Worm (Caenorhabditis elegans) whole organism, L4 larva: ENCODE data around the gene B0252.8.

ENCODE experiments used
- F10B5.3 ChIP-seq: sonication (generic microtip); optimal IDR thresholded peaks from 2 replicates; lab custom pipeline; 2016; ENCODE audit warnings: mild to moderate bottlenecking, missing genetic modification characterization, missing compliant biosample characterization
- F37D6.2 ChIP-seq: sonication (generic microtip); optimal IDR thresholded peaks from 2 replicates; lab custom pipeline; 2016; ENCODE audit warnings: mild to moderate bottlenecking, missing genetic modification characterization, missing compliant biosample characterization
- F49E8.2 ChIP-seq: sonication (generic microtip); optimal IDR thresholded peaks from 2 replicates; lab custom pipeline; 2016; ENCODE audit warnings: missing compliant biosample characterization, mild to moderate bottlenecking, missing genetic modification characterization, borderline replicate concordance
- R02D3.7 ChIP-seq: fragments of 150-350 bp; sonication (generic microtip); optimal IDR thresholded peaks from 3 replicates; lab custom pipeline; 2014; ENCODE audit warnings: missing biosample characterization, missing genetic modification characterization
- Y105C5A.15 ChIP-seq: fragments of 200-800 bp; sonication (Bioruptor generic); IDR thresholded peaks from 2 replicates; pipeline ENCODE4 v1.3.6; 2022; ENCODE audit warnings: missing genetic modification characterization, missing compliant biosample characterization
- Y48G9A.11 ChIP-seq: fragments of 200-800 bp; sonication (Bioruptor generic); IDR thresholded peaks from 2 replicates; pipeline ENCODE4 v1.3.6; 2022; ENCODE audit warnings: missing genetic modification reagents, missing genetic modification characterization, missing compliant biosample characterization
- aha-1 ChIP-seq: fragments of 150-350 bp; peaks from one replicate; lab custom pipeline; 2014; ENCODE audit warnings: missing biosample characterization, missing genetic modification characterization
- aly-2 ChIP-seq: sonication (generic microtip); optimal IDR thresholded peaks from 2 replicates; lab custom pipeline; 2018; ENCODE audit warnings: missing biosample characterization, missing genetic modification characterization
- arid-1 ChIP-seq: fragments of 200-800 bp; sonication (Bioruptor generic); conservative IDR thresholded peaks from 2 replicates; pipeline ENCODE4 v1.3.6; 2022; ENCODE audit warnings: missing genetic modification reagents, missing genetic modification characterization, missing compliant biosample characterization
- attf-4 ChIP-seq: sonication (generic microtip); optimal IDR thresholded peaks from 3 replicates; lab custom pipeline; 2017; ENCODE audit warnings: missing biosample characterization, missing genetic modification characterization
- ceh-20 ChIP-seq: fragments of 200-800 bp; sonication (Bioruptor generic); IDR thresholded peaks from 2 replicates; pipeline ENCODE4 v1.3.6; 2022; ENCODE audit warnings: missing genetic modification reagents, missing genetic modification characterization, missing compliant biosample characterization
- ceh-28 ChIP-seq: fragments of 150-350 bp; optimal IDR thresholded peaks from 2 replicates; lab custom pipeline; 2014; ENCODE audit warnings: missing biosample characterization, missing genetic modification reagents, missing genetic modification characterization
- ceh-44 ChIP-seq: fragments of 200-800 bp; sonication (Bioruptor generic); IDR thresholded peaks from 2 replicates; pipeline ENCODE4 v1.3.6; 2022; ENCODE audit warnings: missing genetic modification reagents, missing genetic modification characterization, missing compliant biosample characterization
- ceh-62 ChIP-seq: sonication (generic microtip); optimal IDR thresholded peaks from 2 replicates; lab custom pipeline; 2017; ENCODE audit warnings: missing biosample characterization, missing genetic modification characterization
- daf-16 ChIP-seq, 3 experiments: sonication (generic microtip); optimal IDR thresholded peaks; 2 replicates each; lab custom pipeline; 2016 to 2017; ENCODE audit warnings: missing genetic modification characterization in 3 of 3, missing genetic modification reagents in 3 of 3, mild to moderate bottlenecking in 2 of 3, missing compliant biosample characterization in 2 of 3, missing biosample characterization in 1 of 3, moderate library complexity in 1 of 3
- dmd-8 ChIP-seq: fragments of 200-800 bp; sonication (Bioruptor generic); IDR thresholded peaks from 2 replicates; pipeline ENCODE4 v1.3.6; 2022; ENCODE audit warnings: missing genetic modification characterization, missing compliant biosample characterization
- dmd-9 ChIP-seq: fragments of 200-800 bp; sonication (Bioruptor generic); IDR thresholded peaks from 2 replicates; pipeline ENCODE4 v1.3.6; 2022; ENCODE audit warnings: missing genetic modification reagents, missing genetic modification characterization, missing compliant biosample characterization
- egl-27 ChIP-seq: sonication (generic microtip); optimal IDR thresholded peaks from 3 replicates; lab custom pipeline; 2017; ENCODE audit warnings: missing biosample characterization, missing genetic modification reagents, missing genetic modification characterization
- fkh-10 ChIP-seq: fragments of 150-350 bp; optimal IDR thresholded peaks from 2 replicates; lab custom pipeline; 2014; ENCODE audit warnings: missing biosample characterization, missing genetic modification reagents, missing genetic modification characterization
- fos-1 ChIP-seq: fragments of 150-350 bp; optimal IDR thresholded peaks from 2 replicates; lab custom pipeline; 2014; ENCODE audit warnings: missing biosample characterization, missing genetic modification characterization
- gei-8 ChIP-seq: fragments of 200-800 bp; sonication (Bioruptor generic); optimal IDR thresholded peaks from 2 replicates; lab custom pipeline; 2018; ENCODE audit warnings: mild to moderate bottlenecking, missing genetic modification characterization, missing compliant biosample characterization
- lin-15B ChIP-seq: fragments of 150-350 bp; sonication (generic microtip); optimal IDR thresholded peaks from 3 replicates; lab custom pipeline; 2014; ENCODE audit warnings: missing biosample characterization, missing genetic modification characterization
- lin-39 ChIP-seq: fragments of 150-350 bp; optimal IDR thresholded peaks from 2 replicates; lab custom pipeline; 2014; ENCODE audit warnings: missing biosample characterization, missing genetic modification reagents, missing genetic modification characterization
- lir-3 ChIP-seq: sonication (generic microtip); optimal IDR thresholded peaks from 2 replicates; lab custom pipeline; 2016; ENCODE audit warnings: mild to moderate bottlenecking, missing genetic modification characterization, missing compliant biosample characterization
- mdl-1 ChIP-seq, 2 experiments: fragments of 150-350 bp in 1 of 2; sonication (generic microtip) in 1 of 2; optimal IDR thresholded peaks; 2 replicates each; lab custom pipeline; 2014 to 2017; ENCODE audit warnings: missing biosample characterization in 2 of 2, missing genetic modification characterization in 2 of 2
- mep-1 ChIP-seq: fragments of 150-350 bp; sonication (generic microtip); optimal IDR thresholded peaks from 3 replicates; lab custom pipeline; 2014; ENCODE audit warnings: missing biosample characterization, missing genetic modification characterization
- mxl-3 ChIP-seq: fragments of 200-800 bp; sonication (Bioruptor generic); optimal IDR thresholded peaks from 2 replicates; lab custom pipeline; 2018; ENCODE audit warnings: mild to moderate bottlenecking, missing genetic modification characterization, missing compliant biosample characterization
- nhr-10 ChIP-seq: fragments of 150-350 bp; optimal IDR thresholded peaks from 2 replicates; lab custom pipeline; 2014; ENCODE audit warnings: missing biosample characterization, missing genetic modification characterization
- nhr-102 ChIP-seq: sonication (generic microtip); optimal IDR thresholded peaks from 2 replicates; lab custom pipeline; 2016; ENCODE audit warnings: mild to moderate bottlenecking, missing genetic modification characterization, moderate library complexity, missing compliant biosample characterization
- nhr-237 ChIP-seq: sonication (generic microtip); optimal IDR thresholded peaks from 2 replicates; lab custom pipeline; 2017; ENCODE audit warnings: missing biosample characterization, missing genetic modification characterization
- nhr-42 ChIP-seq: fragments of 200-800 bp; sonication (Bioruptor generic); IDR thresholded peaks from 2 replicates; pipeline ENCODE4 v1.3.6; 2022; ENCODE audit warnings: missing genetic modification characterization, missing compliant biosample characterization
- nhr-48 ChIP-seq: sonication (generic microtip); optimal IDR thresholded peaks from 2 replicates; lab custom pipeline; 2016; ENCODE audit warnings: mild to moderate bottlenecking, missing genetic modification characterization, missing compliant biosample characterization
- nhr-77 ChIP-seq: fragments of 150-350 bp; optimal IDR thresholded peaks from 2 replicates; lab custom pipeline; 2014; ENCODE audit warnings: missing biosample characterization, missing genetic modification characterization
- pha-4 ChIP-seq, 2 experiments: fragments of 150-350 bp in 1 of 2; fragments of 200-800 bp in 1 of 2; sonication (Bioruptor generic) in 1 of 2; IDR thresholded peaks in 1 of 2; optimal IDR thresholded peaks in 1 of 2; 2 replicates each; pipeline versions ENCODE4 v1.3.6 to Lab custom; 2014 to 2022; ENCODE audit warnings: missing genetic modification characterization in 2 of 2, missing genetic modification reagents in 2 of 2, missing biosample characterization in 1 of 2, missing compliant biosample characterization in 1 of 2
- skn-1 ChIP-seq: fragments of 150-350 bp; optimal IDR thresholded peaks from 2 replicates; lab custom pipeline; 2014; ENCODE audit warnings: missing biosample characterization, missing genetic modification characterization
- snpc-1.2 ChIP-seq: fragments of 200-800 bp; sonication (Bioruptor generic); IDR thresholded peaks from 2 replicates; pipeline ENCODE4 v1.3.6; 2022; ENCODE audit warnings: missing genetic modification reagents, missing genetic modification characterization, missing compliant biosample characterization
- spr-1 ChIP-seq: sonication (generic microtip); optimal IDR thresholded peaks from 2 replicates; lab custom pipeline; 2016; ENCODE audit warnings: mild to moderate bottlenecking, missing genetic modification characterization, missing compliant biosample characterization
- tag-97 ChIP-seq: fragments of 200-800 bp; sonication (Bioruptor generic); IDR thresholded peaks from 2 replicates; pipeline ENCODE4 v1.3.6; 2022; ENCODE audit warnings: missing genetic modification characterization, missing compliant biosample characterization
- tra-1 ChIP-seq: fragments of 200-800 bp; sonication (Bioruptor generic); IDR thresholded peaks from 2 replicates; pipeline ENCODE4 v1.3.6; 2022; ENCODE audit warnings: missing genetic modification reagents, missing genetic modification characterization, missing compliant biosample characterization
- unc-130 ChIP-seq: sonication (generic microtip); optimal IDR thresholded peaks from 2 replicates; lab custom pipeline; 2016; ENCODE audit warnings: missing genetic modification reagents, missing genetic modification characterization, missing compliant biosample characterization
- unc-39 ChIP-seq: sonication (generic microtip); optimal IDR thresholded peaks from 2 replicates; lab custom pipeline; 2017; ENCODE audit warnings: missing biosample characterization, missing genetic modification characterization
- vab-7 ChIP-seq: fragments of 200-800 bp; sonication (Bioruptor generic); IDR thresholded peaks from 2 replicates; pipeline ENCODE4 v1.3.6; 2022; ENCODE audit warnings: missing genetic modification reagents, missing genetic modification characterization, missing compliant biosample characterization
- zag-1 ChIP-seq: fragments of 150-350 bp; optimal IDR thresholded peaks from 2 replicates; lab custom pipeline; 2014; ENCODE audit warnings: missing biosample characterization, missing genetic modification characterization
- zip-11 ChIP-seq: fragments of 200-800 bp; sonication (Bioruptor generic); IDR thresholded peaks from 2 replicates; pipeline ENCODE4 v1.3.6; 2022; ENCODE audit warnings: missing genetic modification characterization, missing compliant biosample characterization

B0252.8 gene

DNA sequence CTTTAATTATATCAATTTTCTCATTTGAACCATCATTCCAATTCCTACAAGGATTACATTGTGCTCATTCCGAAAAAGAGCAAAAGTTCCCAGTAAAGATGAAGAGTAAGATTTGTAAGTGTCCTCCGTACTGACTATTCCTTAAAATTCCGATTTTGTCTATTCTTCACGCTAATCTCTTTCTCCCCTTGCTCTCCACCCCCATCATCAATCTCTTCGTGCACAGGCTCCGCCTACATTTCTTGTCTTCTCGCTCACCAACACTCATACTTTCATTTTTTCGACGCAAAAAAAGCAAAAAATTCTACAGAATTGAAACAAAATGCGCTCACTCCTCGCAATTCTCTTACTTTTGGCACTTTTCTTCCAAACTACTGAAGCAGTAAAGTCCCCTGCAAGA is at the start of gene B0252.8:
B0252.8 (plus strand) TSS at position 292 of the 400 bp plus-strand sequence.
- no peak for TF ChIP-seq dmd-8 (GFP tag; lab: Robert Waterston, UW)
- no peak for TF ChIP-seq ceh-44 (GFP tag; lab: Robert Waterston, UW)
- TF ChIP-seq ceh-28 (tag; lab: Kevin White, UChicago): no peak
- no peak for TF ChIP-seq ceh-20
- TF ChIP-seq R02D3.7 (tag; lab: Kevin White, UChicago): no peak
- no peak for TF ChIP-seq attf-4
- no peak for TF ChIP-seq snpc-1.2 (GFP tag; lab: Robert Waterston, UW)
- TF ChIP-seq aly-2: no peak
- TF ChIP-seq zip-11 (GFP tag; lab: Robert Waterston, UW): no peak
- TF ChIP-seq lin-39: no peak
- TF ChIP-seq unc-39 (tag; lab: Kevin White, UChicago): no peak
- TF ChIP-seq skn-1 (tag; lab: Kevin White, UChicago): no peak
- TF ChIP-seq nhr-102 (tag; lab: Kevin White, UChicago): no peak
- TF ChIP-seq ceh-62 (tag; lab: Kevin White, UChicago): no peak
- TF ChIP-seq fkh-10: no peak
- no peak for TF ChIP-seq gei-8
- no peak for TF ChIP-seq mep-1
- TF ChIP-seq nhr-48 (tag; lab: Kevin White, UChicago): no peak
- no peak for TF ChIP-seq arid-1 (GFP tag; lab: Robert Waterston, UW)
- no peak for TF ChIP-seq aha-1

ce11 chrII:6870803-6871202 is 45.2 kb upstream of the B0252.8 start, which contains the start of gene clhm-1:
TSS of gene clhm-1 (minus strand) at chrII:6871009.
- TF ChIP-seq pha-4 (GFP tag; IDR thresholded peaks at IDR 0.05; lab: Robert Waterston, UW): no peak
- TF ChIP-seq pha-4 (tag; optimal IDR thresholded peaks at IDR 0.05; lab: Kevin White, UChicago): no peak
- TF ChIP-seq daf-16 (GFP tag; optimal IDR thresholded peaks at IDR 0.05; lab: Kevin White, UChicago): peak in 1 of 2 experiments; percentile 21
- no peak for TF ChIP-seq daf-16 (tag; optimal IDR thresholded peaks at IDR 0.05; lab: Kevin White, UChicago)

DNA sequence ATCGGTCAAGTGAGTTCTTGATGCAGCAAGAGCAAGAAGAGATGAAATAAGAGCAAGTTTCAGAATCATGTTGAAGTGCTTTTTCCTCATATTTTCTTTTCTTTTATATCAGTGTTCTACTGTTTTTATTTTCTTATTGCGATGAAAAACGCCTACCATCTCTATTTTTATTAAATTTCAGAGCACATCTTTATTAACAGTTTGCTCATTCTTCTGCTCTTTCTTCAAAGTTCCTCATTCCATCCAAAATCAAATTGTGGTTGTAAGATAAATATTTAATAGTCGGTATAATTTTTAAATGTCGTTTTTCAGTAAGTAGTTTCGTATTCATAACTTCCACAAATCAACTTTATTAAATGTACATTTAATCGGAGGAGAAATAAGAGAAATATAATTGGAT is 43.5 kb upstream of the B0252.8 start, which contains the start of gene C44B7.5:
C44B7.5 (minus strand) TSS at position 101 of the 400 bp plus-strand sequence.
- TF ChIP-seq snpc-1.2 (GFP tag; lab: Robert Waterston, UW): no peak
- no peak for TF ChIP-seq F49E8.2 (tag; lab: Kevin White, UChicago)
- TF ChIP-seq F10B5.3 (tag; lab: Kevin White, UChicago): no peak
- no peak for TF ChIP-seq nhr-77 (tag; lab: Kevin White, UChicago)
- TF ChIP-seq mxl-3: no peak
- TF ChIP-seq lir-3 (tag; lab: Kevin White, UChicago): no peak
- TF ChIP-seq tra-1 (GFP tag; lab: Robert Waterston, UW): no peak
- TF ChIP-seq fos-1: no peak
- TF ChIP-seq nhr-42 (GFP tag; lab: Robert Waterston, UW): no peak
- TF ChIP-seq egl-27: no peak
- TF ChIP-seq nhr-10 (tag; lab: Kevin White, UChicago): no peak
- TF ChIP-seq Y105C5A.15: no peak
- TF ChIP-seq vab-7 (GFP tag; lab: Robert Waterston, UW): no peak
- TF ChIP-seq, all 104 proteins: peak for 0

ce11 chrII:6876957-6877356 is 39.0 kb upstream of the B0252.8 start, which contains the start of gene slc-36.5:
TSS of gene slc-36.5 (minus strand) at chrII:6877057.
- no peak for TF ChIP-seq dmd-9 (GFP tag; lab: Robert Waterston, UW)
- TF ChIP-seq zip-11 (GFP tag; lab: Robert Waterston, UW): no peak
- no peak for TF ChIP-seq pha-4 (GFP tag; IDR thresholded peaks at IDR 0.05; lab: Robert Waterston, UW)
- TF ChIP-seq pha-4 (tag; optimal IDR thresholded peaks at IDR 0.05; lab: Kevin White, UChicago): no peak
- no peak for TF ChIP-seq daf-16 (GFP tag; optimal IDR thresholded peaks at IDR 0.05; lab: Kevin White, UChicago)
- no peak for TF ChIP-seq daf-16 (tag; optimal IDR thresholded peaks at IDR 0.05; lab: Kevin White, UChicago)
- no peak for TF ChIP-seq lin-15B (tag; lab: Kevin White, UChicago)
- no peak for TF ChIP-seq Y48G9A.11 (GFP tag; lab: Robert Waterston, UW)
- TF ChIP-seq spr-1 (tag; lab: Kevin White, UChicago): no peak
- no peak for TF ChIP-seq nhr-237 (tag; lab: Kevin White, UChicago)
- no peak for TF ChIP-seq nhr-48 (tag; lab: Kevin White, UChicago)
- TF ChIP-seq aly-2: no peak
- TF ChIP-seq Y105C5A.15: no peak
- no peak for TF ChIP-seq tag-97
- TF ChIP-seq nhr-42 (GFP tag; lab: Robert Waterston, UW): no peak
- no peak for TF ChIP-seq zag-1 (tag; lab: Kevin White, UChicago)
- no peak for TF ChIP-seq skn-1 (tag; lab: Kevin White, UChicago)
- no peak for TF ChIP-seq mdl-1 (tag; optimal IDR thresholded peaks at IDR 0.05; lab: Kevin White, UChicago)
- no peak for TF ChIP-seq gei-8
- TF ChIP-seq unc-130 (GFP tag; lab: Kevin White, UChicago): no peak
- no peak for TF ChIP-seq F37D6.2 (tag; lab: Kevin White, UChicago)
